Worm (Caenorhabditis elegans) whole organism, midembryonic: ENCODE results near the gene nimk-1.

ENCODE experiments used
- ref-1 ChIP-seq: fragments of 200-800 bp; sonication (Bioruptor generic); conservative IDR thresholded peaks from 2 replicates; pipeline ENCODE4 v1.3.6; 2022; ENCODE audit warnings: missing genetic modification reagents, missing genetic modification characterization, missing compliant biosample characterization
- ztf-23 ChIP-seq: fragments of 200-800 bp; sonication (Bioruptor generic); IDR thresholded peaks from 2 replicates; pipeline ENCODE4 v1.3.6; 2022; ENCODE audit warnings: missing genetic modification reagents, missing genetic modification characterization, missing compliant biosample characterization

DNA sequence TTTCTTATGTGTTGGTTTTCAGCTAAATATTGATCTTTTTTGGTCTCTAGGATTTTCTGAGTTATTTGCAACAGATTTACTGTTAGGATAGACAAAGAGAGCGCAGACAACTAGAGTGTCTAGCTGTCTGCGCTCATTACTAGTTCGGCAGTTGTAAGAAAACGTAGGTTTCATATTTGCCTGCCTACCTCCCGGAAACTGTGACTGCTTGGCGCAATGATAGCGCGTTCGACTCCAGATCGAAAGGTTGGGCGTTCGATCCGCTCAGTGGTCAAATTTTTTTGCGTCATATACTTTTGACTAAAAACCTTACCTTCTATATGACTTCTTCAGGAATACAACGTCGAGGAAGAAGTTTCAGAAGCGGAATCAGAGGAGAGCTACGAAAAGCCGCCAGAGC is 3.8 kb downstream of the nimk-1 start:
- TF ChIP-seq ztf-23 (GFP tag; lab: Robert Waterston, UW) = no peak
- no peak for TF ChIP-seq ref-1
